Worm (Caenorhabditis elegans) whole organism, L1 larva: ENCODE results near the gene T08E11.1.

ENCODE experiments used
- F16B12.6 ChIP-seq: fragments of 150-350 bp; optimal IDR thresholded peaks from 2 replicates; lab custom pipeline; 2014; ENCODE audit warnings: missing biosample characterization, missing genetic modification characterization
- dpl-1 ChIP-seq, 3 experiments: fragments of 150-350 bp in 2 of 3; sonication (generic microtip) in 1 of 3; optimal IDR thresholded peaks; 2 replicates each; lab custom pipeline; 2014 to 2017; ENCODE audit warnings: missing biosample characterization in 3 of 3, missing genetic modification characterization in 3 of 3, missing genetic modification reagents in 3 of 3
- jun-1 ChIP-seq: fragments of 150-350 bp; optimal IDR thresholded peaks from 2 replicates; lab custom pipeline; 2014; ENCODE audit warnings: missing biosample characterization, missing genetic modification reagents, missing genetic modification characterization
- lin-35 ChIP-seq, 2 experiments: fragments of 150-350 bp; optimal IDR thresholded peaks; 2 replicates each; lab custom pipeline; 2014; ENCODE audit warnings: missing biosample characterization in 2 of 2, missing genetic modification characterization in 2 of 2, missing genetic modification reagents in 2 of 2
- nhr-11 ChIP-seq: fragments of 150-350 bp; optimal IDR thresholded peaks from 2 replicates; lab custom pipeline; 2014; ENCODE audit warnings: missing biosample characterization, missing genetic modification characterization
- nhr-12 ChIP-seq: sonication (generic microtip); optimal IDR thresholded peaks from 2 replicates; lab custom pipeline; 2017; ENCODE audit warnings: missing biosample characterization, missing genetic modification characterization
- rnt-1 ChIP-seq: sonication (generic microtip); optimal IDR thresholded peaks from 2 replicates; lab custom pipeline; 2016; ENCODE audit warnings: mild to moderate bottlenecking, missing genetic modification characterization, moderate library complexity, missing compliant biosample characterization
- swsn-7 ChIP-seq: sonication (generic microtip); optimal IDR thresholded peaks from 2 replicates; lab custom pipeline; 2016; ENCODE audit warnings: missing genetic modification characterization, missing compliant biosample characterization
- unc-62 ChIP-seq: fragments of 150-350 bp; optimal IDR thresholded peaks from 2 replicates; lab custom pipeline; 2014; ENCODE audit warnings: missing biosample characterization, missing genetic modification reagents, missing genetic modification characterization
- unc-98 ChIP-seq: fragments of 200-800 bp; sonication (Bioruptor generic); IDR thresholded peaks from 2 replicates; pipeline ENCODE4 v1.3.6; 2022; ENCODE audit warnings: missing genetic modification characterization, missing compliant biosample characterization
- ztf-4 ChIP-seq: fragments of 150-350 bp; optimal IDR thresholded peaks from 2 replicates; lab custom pipeline; 2014; ENCODE audit warnings: missing biosample characterization, missing genetic modification characterization

- no peak for TF ChIP-seq rnt-1 (tag; lab: Kevin White, UChicago)
- TF ChIP-seq unc-62: no peak
- TF ChIP-seq jun-1 (tag; lab: Kevin White, UChicago): no peak
- TF ChIP-seq F16B12.6: no peak
- TF ChIP-seq dpl-1 (GFP tag; optimal IDR thresholded peaks at IDR 0.05; lab: Kevin White, UChicago): no peak
- TF ChIP-seq ztf-4 (tag; lab: Kevin White, UChicago): no peak
- TF ChIP-seq nhr-11: no peak
- no peak for TF ChIP-seq lin-35 (GFP tag; optimal IDR thresholded peaks at IDR 0.05; lab: Kevin White, UChicago)
- no peak for TF ChIP-seq unc-98 (GFP tag; lab: Robert Waterston, UW)
- no peak for TF ChIP-seq swsn-7 (tag; lab: Kevin White, UChicago)
- TF ChIP-seq nhr-12 (tag; lab: Kevin White, UChicago): no peak
Observed at ce11 chrII:1865683-1866431, 29.6 kb downstream of the T08E11.1 start, which contains the start of gene math-15.
